Worm (Caenorhabditis elegans) whole organism, young adult: ENCODE measurements around the gene mpk-2.
A peak's percentile ranks its signal among the peaks of the same experiment; 100 is the strongest.

ENCODE experiments used
- C06A6.2 ChIP-seq: fragments of 200-800 bp; sonication (Bioruptor generic); conservative IDR thresholded peaks from 2 replicates; pipeline ENCODE4 v1.3.6; 2022; ENCODE audit warnings: missing genetic modification characterization, missing compliant biosample characterization
- F55B11.4 ChIP-seq: sonication (generic microtip); optimal IDR thresholded peaks from 2 replicates; lab custom pipeline; 2016; ENCODE audit warnings: missing compliant biosample characterization, missing genetic modification characterization, borderline replicate concordance; ENCODE audit not compliant: insufficient read depth
- nhr-179 ChIP-seq: sonication (generic microtip); optimal IDR thresholded peaks from 2 replicates; lab custom pipeline; 2016; ENCODE audit warnings: mild to moderate bottlenecking, missing genetic modification characterization, missing compliant biosample characterization
- pha-4 ChIP-seq: fragments of 150-350 bp; sonication (generic microtip); optimal IDR thresholded peaks from 2 replicates; lab custom pipeline; 2014; ENCODE audit warnings: missing biosample characterization, missing genetic modification reagents, missing genetic modification characterization

DNA sequence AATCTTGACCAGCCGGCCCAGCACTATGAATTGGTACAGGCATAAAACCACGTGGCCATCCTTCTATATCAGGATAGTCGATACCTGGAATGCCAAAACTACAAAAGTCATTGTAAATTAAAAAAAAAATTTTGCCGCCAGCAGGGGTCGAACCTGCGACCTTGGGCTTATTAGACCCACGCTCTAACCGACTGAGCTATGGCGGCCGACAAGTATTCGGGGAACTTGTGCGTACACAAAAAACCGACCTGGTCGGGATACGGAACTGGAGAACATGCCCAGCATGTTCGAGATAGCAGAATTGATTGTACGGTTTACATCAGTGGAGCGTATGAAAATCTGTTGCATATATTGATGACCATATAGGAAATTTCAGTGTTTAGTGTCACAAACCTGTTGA, 46.6 kb upstream of the mpk-2 start:
- no peak for TF ChIP-seq F55B11.4 (tag; lab: Kevin White, UChicago)
- TF ChIP-seq C06A6.2 (GFP tag; lab: Robert Waterston, UW): peak; percentile 63
- no peak for TF ChIP-seq nhr-179 (tag; lab: Kevin White, UChicago)
- TF ChIP-seq pha-4 (tag; lab: Kevin White, UChicago): no peak
